Worm (Caenorhabditis elegans) whole organism, midembryonic: ENCODE results near the gene F10D2.8.

ENCODE experiments used
- T22C8.4 ChIP-seq: fragments of 200-800 bp; sonication (Bioruptor generic); IDR thresholded peaks from 2 replicates; pipeline ENCODE4 v1.3.6; 2022; ENCODE audit warnings: missing genetic modification characterization, missing compliant biosample characterization
- cog-1 ChIP-seq: sonication (generic microtip); optimal IDR thresholded peaks from 2 replicates; lab custom pipeline; 2016; ENCODE audit warnings: missing genetic modification characterization, missing compliant biosample characterization
- flt-1 ChIP-seq: fragments of 200-800 bp; sonication (Bioruptor generic); IDR thresholded peaks from 2 replicates; pipeline ENCODE4 v1.3.6; 2022; ENCODE audit warnings: missing genetic modification characterization, missing compliant biosample characterization
- klf-2 ChIP-seq: fragments of 200-800 bp; sonication (Bioruptor generic); conservative IDR thresholded peaks from 2 replicates; pipeline ENCODE4 v1.3.6; 2022; ENCODE audit warnings: missing genetic modification reagents, missing genetic modification characterization, missing compliant biosample characterization
- med-1 ChIP-seq: sonication (generic microtip); optimal IDR thresholded peaks from 2 replicates; lab custom pipeline; 2017; ENCODE audit warnings: missing genetic modification characterization, mild to moderate bottlenecking, missing compliant biosample characterization, antibody characterized with exemption, missing genetic modification reagents; ENCODE audit not compliant: insufficient read depth
- ref-1 ChIP-seq: fragments of 200-800 bp; sonication (Bioruptor generic); conservative IDR thresholded peaks from 2 replicates; pipeline ENCODE4 v1.3.6; 2022; ENCODE audit warnings: missing genetic modification reagents, missing genetic modification characterization, missing compliant biosample characterization
- tab-1 ChIP-seq: fragments of 200-800 bp; sonication (Bioruptor generic); IDR thresholded peaks from 2 replicates; pipeline ENCODE4 v1.3.6; 2022; ENCODE audit warnings: missing genetic modification characterization, missing compliant biosample characterization
- ztf-23 ChIP-seq: fragments of 200-800 bp; sonication (Bioruptor generic); IDR thresholded peaks from 2 replicates; pipeline ENCODE4 v1.3.6; 2022; ENCODE audit warnings: missing genetic modification reagents, missing genetic modification characterization, missing compliant biosample characterization
- ztf-29 ChIP-seq: fragments of 200-800 bp; sonication (Bioruptor generic); IDR thresholded peaks from 2 replicates; pipeline ENCODE4 v1.3.6; 2022; ENCODE audit warnings: missing genetic modification reagents, missing genetic modification characterization, missing compliant biosample characterization

The F10D2.8 gene

ce11 chrV:7156079-7156478, 5.6 kb upstream of the F10D2.8 start, which contains the start of gene F10D2.10:
Gene F10D2.10 (minus strand): TSS chrV:7156179.
- TF ChIP-seq klf-2 (GFP tag; lab: Robert Waterston, UW) (no peak), cog-1 (tag; lab: Kevin White, UChicago) (no peak), ref-1 (GFP tag; lab: Robert Waterston, UW) (no peak), med-1 (no peak), tab-1 (GFP tag; lab: Robert Waterston, UW) (no peak), ztf-23 (no peak), T22C8.4 (GFP tag; lab: Robert Waterston, UW) (no peak), flt-1 (GFP tag; lab: Robert Waterston, UW) (no peak), ztf-29 (GFP tag; lab: Robert Waterston, UW) (no peak)

- no peak for TF ChIP-seq klf-2 (GFP tag; lab: Robert Waterston, UW)
- TF ChIP-seq cog-1 (tag; lab: Kevin White, UChicago) = no peak
- TF ChIP-seq tab-1 (GFP tag; lab: Robert Waterston, UW) = no peak
- no peak for TF ChIP-seq ztf-29 (GFP tag; lab: Robert Waterston, UW)
- no peak for TF ChIP-seq med-1
- no peak for TF ChIP-seq T22C8.4 (GFP tag; lab: Robert Waterston, UW)
- TF ChIP-seq flt-1 (GFP tag; lab: Robert Waterston, UW) = no peak
- no peak for TF ChIP-seq ref-1 (GFP tag; lab: Robert Waterston, UW)
- no peak for TF ChIP-seq ztf-23
Observed at ce11 chrV:7153046-7153445, 2.5 kb upstream of the F10D2.8 start, which contains the start of gene fat-7. Gene fat-7 (minus strand): TSS chrV:7153146.

ce11 chrV:7147370-7147769, 3.1 kb downstream of the F10D2.8 start, which contains the start of gene ugt-38:
Gene ugt-38 (minus strand): TSS chrV:7147470.
- no peak for TF ChIP-seq flt-1 (GFP tag; lab: Robert Waterston, UW)
- no peak for TF ChIP-seq med-1
- no peak for TF ChIP-seq klf-2 (GFP tag; lab: Robert Waterston, UW)
- TF ChIP-seq ztf-23 = no peak
- TF ChIP-seq tab-1 (GFP tag; lab: Robert Waterston, UW) = no peak
- no peak for TF ChIP-seq ztf-29 (GFP tag; lab: Robert Waterston, UW)
- TF ChIP-seq cog-1 (tag; lab: Kevin White, UChicago) = no peak
- TF ChIP-seq T22C8.4 (GFP tag; lab: Robert Waterston, UW) = no peak
- no peak for TF ChIP-seq ref-1 (GFP tag; lab: Robert Waterston, UW)

ce11 chrV:7145250-7145850, 5.2 kb downstream of the F10D2.8 start, which contains the start of gene ugt-37:
Gene ugt-37 (minus strand): TSS chrV:7145318.
- TF ChIP-seq klf-2 (GFP tag; lab: Robert Waterston, UW) = no peak
- no peak for TF ChIP-seq med-1
- no peak for TF ChIP-seq ref-1 (GFP tag; lab: Robert Waterston, UW)
- no peak for TF ChIP-seq flt-1 (GFP tag; lab: Robert Waterston, UW)
- TF ChIP-seq ztf-29 (GFP tag; lab: Robert Waterston, UW) = no peak
- no peak for TF ChIP-seq T22C8.4 (GFP tag; lab: Robert Waterston, UW)
- TF ChIP-seq cog-1 (tag; lab: Kevin White, UChicago) = no peak
- no peak for TF ChIP-seq ztf-23
- TF ChIP-seq tab-1 (GFP tag; lab: Robert Waterston, UW) = no peak

ce11 chrV:7142661-7143060, 7.9 kb downstream of the F10D2.8 start:
- TF ChIP-seq ztf-29 (GFP tag; lab: Robert Waterston, UW) (no peak), klf-2 (GFP tag; lab: Robert Waterston, UW) (no peak), cog-1 (tag; lab: Kevin White, UChicago) (no peak), ztf-23 (no peak), tab-1 (GFP tag; lab: Robert Waterston, UW) (no peak), ref-1 (GFP tag; lab: Robert Waterston, UW) (no peak), T22C8.4 (GFP tag; lab: Robert Waterston, UW) (no peak), med-1 (no peak), flt-1 (GFP tag; lab: Robert Waterston, UW) (no peak)

- TF ChIP-seq ztf-23 (no peak), med-1 (no peak), flt-1 (GFP tag; lab: Robert Waterston, UW) (no peak), tab-1 (GFP tag; lab: Robert Waterston, UW) (no peak), ztf-29 (GFP tag; lab: Robert Waterston, UW) (no peak), cog-1 (tag; lab: Kevin White, UChicago) (no peak), ref-1 (GFP tag; lab: Robert Waterston, UW) (no peak), klf-2 (GFP tag; lab: Robert Waterston, UW) (no peak), T22C8.4 (GFP tag; lab: Robert Waterston, UW) (no peak)
Observed at ce11 chrV:7141864-7142263, 8.7 kb downstream of the F10D2.8 start, which contains the start of gene ugt-40. Gene ugt-40 (minus strand): TSS chrV:7141964.

- TF ChIP-seq ztf-29 (GFP tag; lab: Robert Waterston, UW) (no peak), tab-1 (GFP tag; lab: Robert Waterston, UW) (no peak), cog-1 (tag; lab: Kevin White, UChicago) (no peak), ref-1 (GFP tag; lab: Robert Waterston, UW) (no peak), med-1 (no peak), ztf-23 (no peak), flt-1 (GFP tag; lab: Robert Waterston, UW) (no peak), T22C8.4 (GFP tag; lab: Robert Waterston, UW) (no peak), klf-2 (GFP tag; lab: Robert Waterston, UW) (no peak)
Observed at ce11 chrV:7140368-7140767, 10.1 kb downstream of the F10D2.8 start.

- TF ChIP-seq ref-1 (GFP tag; lab: Robert Waterston, UW) = no peak
- no peak for TF ChIP-seq ztf-29 (GFP tag; lab: Robert Waterston, UW)
- no peak for TF ChIP-seq med-1
- no peak for TF ChIP-seq klf-2 (GFP tag; lab: Robert Waterston, UW)
- TF ChIP-seq flt-1 (GFP tag; lab: Robert Waterston, UW) = no peak
- TF ChIP-seq tab-1 (GFP tag; lab: Robert Waterston, UW) = no peak
- TF ChIP-seq cog-1 (tag; lab: Kevin White, UChicago) = no peak
- no peak for TF ChIP-seq ztf-23
Observed at ce11 chrV:7138320-7138719, 12.2 kb downstream of the F10D2.8 start, which contains the start of gene str-112. Gene str-112 (minus strand): TSS chrV:7138420.

ce11 chrV:7136859-7137258, 13.7 kb downstream of the F10D2.8 start:
- TF ChIP-seq cog-1 (tag; lab: Kevin White, UChicago) (no peak), flt-1 (GFP tag; lab: Robert Waterston, UW) (no peak), T22C8.4 (GFP tag; lab: Robert Waterston, UW) (no peak), tab-1 (GFP tag; lab: Robert Waterston, UW) (no peak), klf-2 (GFP tag; lab: Robert Waterston, UW) (no peak), ztf-23 (no peak), med-1 (no peak), ztf-29 (GFP tag; lab: Robert Waterston, UW) (no peak), ref-1 (GFP tag; lab: Robert Waterston, UW) (no peak)
